Worm (Caenorhabditis elegans) whole organism, L3 larva: Measurements from ENCODE around the gene twk-7.

Experiments
- R02D3.7 ChIP-seq: fragments of 150-350 bp; optimal IDR thresholded peaks from 2 replicates; lab custom pipeline; 2014; ENCODE audit warnings: missing biosample characterization, missing genetic modification characterization
- ZK546.5 ChIP-seq: sonication (generic microtip); optimal IDR thresholded peaks from 2 replicates; lab custom pipeline; 2017; ENCODE audit warnings: missing biosample characterization, missing genetic modification characterization
- aly-2 ChIP-seq: fragments of 150-350 bp; optimal IDR thresholded peaks from 2 replicates; lab custom pipeline; 2014; ENCODE audit warnings: missing biosample characterization, missing genetic modification characterization
- ceh-16 ChIP-seq: sonication (generic microtip); optimal IDR thresholded peaks from 2 replicates; lab custom pipeline; 2017; ENCODE audit warnings: missing biosample characterization, missing genetic modification characterization
- ceh-28 ChIP-seq: fragments of 150-350 bp; optimal IDR thresholded peaks from 2 replicates; lab custom pipeline; 2014; ENCODE audit warnings: missing biosample characterization, missing genetic modification reagents, missing genetic modification characterization
- ceh-9 ChIP-seq: sonication (generic microtip); optimal IDR thresholded peaks from 2 replicates; lab custom pipeline; 2018; ENCODE audit warnings: missing biosample characterization, missing genetic modification characterization
- daf-12 ChIP-seq: fragments of 150-350 bp; optimal IDR thresholded peaks from 2 replicates; lab custom pipeline; 2014; ENCODE audit warnings: missing biosample characterization, missing genetic modification reagents, missing genetic modification characterization
- egl-27 ChIP-seq: sonication (generic microtip); optimal IDR thresholded peaks from 4 replicates; lab custom pipeline; 2017; ENCODE audit warnings: missing biosample characterization, missing genetic modification reagents, missing genetic modification characterization
- egl-5 ChIP-seq: fragments of 150-350 bp; optimal IDR thresholded peaks from 2 replicates; lab custom pipeline; 2017; ENCODE audit warnings: missing biosample characterization, missing genetic modification reagents, missing genetic modification characterization, inconsistent platforms
- elt-2 ChIP-seq: sonication (generic microtip); optimal IDR thresholded peaks from 2 replicates; lab custom pipeline; 2016; ENCODE audit warnings: missing genetic modification reagents, mild to moderate bottlenecking, missing genetic modification characterization, missing compliant biosample characterization
- elt-3 ChIP-seq, 3 experiments: fragments of 150-350 bp in 1 of 3; sonication (generic microtip) in 2 of 3; optimal IDR thresholded peaks; 2 replicates in 2 of 3; 4 replicates in 1 of 3; lab custom pipeline; 2014 to 2017; ENCODE audit warnings: missing biosample characterization in 3 of 3, missing genetic modification characterization in 3 of 3
- eor-1 ChIP-seq, 2 experiments: fragments of 150-350 bp; optimal IDR thresholded peaks; 2 replicates each; lab custom pipeline; 2014 to 2018; ENCODE audit warnings: missing biosample characterization in 2 of 2, missing genetic modification characterization in 2 of 2
- fkh-2 ChIP-seq: fragments of 150-350 bp; optimal IDR thresholded peaks from 2 replicates; lab custom pipeline; 2014; ENCODE audit warnings: missing biosample characterization, missing genetic modification reagents, missing genetic modification characterization
- fos-1 ChIP-seq: fragments of 150-350 bp; optimal IDR thresholded peaks from 2 replicates; lab custom pipeline; 2014; ENCODE audit warnings: missing biosample characterization, missing genetic modification characterization
- hmg-11 ChIP-seq: sonication (generic microtip); optimal IDR thresholded peaks from 2 replicates; lab custom pipeline; 2016; ENCODE audit warnings: missing genetic modification characterization, missing compliant biosample characterization
- jun-1 ChIP-seq: fragments of 150-350 bp; optimal IDR thresholded peaks from 2 replicates; lab custom pipeline; 2014; ENCODE audit warnings: missing biosample characterization, missing genetic modification reagents, missing genetic modification characterization
- lin-15B ChIP-seq: fragments of 150-350 bp; optimal IDR thresholded peaks from 2 replicates; lab custom pipeline; 2014; ENCODE audit warnings: missing biosample characterization, missing genetic modification characterization
- lin-39 ChIP-seq: fragments of 150-350 bp; optimal IDR thresholded peaks from 2 replicates; lab custom pipeline; 2018; ENCODE audit warnings: missing biosample characterization, missing genetic modification reagents, missing genetic modification characterization
- lsy-12 ChIP-seq: sonication (generic microtip); optimal IDR thresholded peaks from 2 replicates; lab custom pipeline; 2016; ENCODE audit warnings: mild to moderate bottlenecking, missing genetic modification characterization, missing compliant biosample characterization
- mml-1 ChIP-seq: fragments of 150-350 bp; sonication (generic microtip); optimal IDR thresholded peaks from 3 replicates; lab custom pipeline; 2014; ENCODE audit warnings: missing biosample characterization, missing genetic modification characterization
- nfya-1 ChIP-seq: sonication (generic microtip); optimal IDR thresholded peaks from 2 replicates; lab custom pipeline; 2017; ENCODE audit warnings: missing genetic modification characterization, mild to moderate bottlenecking, missing compliant biosample characterization, antibody characterized with exemption, moderate library complexity; ENCODE audit not compliant: insufficient read depth
- nhr-12 ChIP-seq: fragments of 150-350 bp; optimal IDR thresholded peaks from 2 replicates; lab custom pipeline; 2014; ENCODE audit warnings: missing biosample characterization, missing genetic modification characterization
- nhr-23 ChIP-seq: fragments of 150-350 bp; optimal IDR thresholded peaks from 2 replicates; lab custom pipeline; 2014; ENCODE audit warnings: missing biosample characterization, missing genetic modification reagents, missing genetic modification characterization
- nhr-237 ChIP-seq: fragments of 150-350 bp; optimal IDR thresholded peaks from 2 replicates; lab custom pipeline; 2014; ENCODE audit warnings: missing biosample characterization, missing genetic modification characterization
- nhr-25 ChIP-seq: sonication (generic microtip); optimal IDR thresholded peaks from 2 replicates; lab custom pipeline; 2017; ENCODE audit warnings: missing biosample characterization, missing genetic modification characterization
- nhr-28 ChIP-seq: fragments of 150-350 bp; optimal IDR thresholded peaks from 2 replicates; lab custom pipeline; 2014; ENCODE audit warnings: missing biosample characterization, missing genetic modification characterization
- nhr-43 ChIP-seq: sonication (generic microtip); optimal IDR thresholded peaks from 2 replicates; lab custom pipeline; 2016; ENCODE audit warnings: mild to moderate bottlenecking, missing genetic modification characterization, missing compliant biosample characterization; ENCODE audit not compliant: poor library complexity, severe bottlenecking
- nhr-67 ChIP-seq: fragments of 150-350 bp; optimal IDR thresholded peaks from 2 replicates; lab custom pipeline; 2014; ENCODE audit warnings: missing biosample characterization, missing genetic modification characterization
- nhr-76 ChIP-seq: fragments of 150-350 bp; sonication (generic microtip); optimal IDR thresholded peaks from 5 replicates; lab custom pipeline; 2014; ENCODE audit warnings: missing biosample characterization, missing genetic modification characterization
- nhr-77 ChIP-seq: fragments of 150-350 bp; optimal IDR thresholded peaks from 2 replicates; lab custom pipeline; 2014; ENCODE audit warnings: missing biosample characterization, missing genetic modification characterization
- pha-4 ChIP-seq: fragments of 150-350 bp; optimal IDR thresholded peaks from 2 replicates; lab custom pipeline; 2014; ENCODE audit warnings: missing biosample characterization, missing genetic modification reagents, missing genetic modification characterization
- pqm-1 ChIP-seq: fragments of 150-350 bp; optimal IDR thresholded peaks from 2 replicates; lab custom pipeline; 2017; ENCODE audit warnings: missing biosample characterization, missing genetic modification characterization, inconsistent platforms
- sea-2 ChIP-seq: fragments of 150-350 bp; sonication (generic microtip); optimal IDR thresholded peaks from 4 replicates; lab custom pipeline; 2014; ENCODE audit warnings: missing biosample characterization, missing genetic modification reagents, missing genetic modification characterization
- skn-1 ChIP-seq: fragments of 150-350 bp; optimal IDR thresholded peaks from 2 replicates; lab custom pipeline; 2014; ENCODE audit warnings: missing biosample characterization, missing genetic modification characterization
- snpc-4 ChIP-seq: fragments of 150-350 bp; optimal IDR thresholded peaks from 2 replicates; lab custom pipeline; 2014; ENCODE audit warnings: missing biosample characterization, missing genetic modification characterization
- tbx-2 ChIP-seq: sonication (generic microtip); optimal IDR thresholded peaks from 2 replicates; lab custom pipeline; 2016; ENCODE audit warnings: mild to moderate bottlenecking, missing genetic modification characterization, missing compliant biosample characterization
- unc-39 ChIP-seq: sonication (generic microtip); optimal IDR thresholded peaks from 4 replicates; lab custom pipeline; 2017; ENCODE audit warnings: missing biosample characterization, missing genetic modification characterization
- ztf-11 ChIP-seq: fragments of 150-350 bp; optimal IDR thresholded peaks from 2 replicates; lab custom pipeline; 2014; ENCODE audit warnings: missing biosample characterization, missing genetic modification characterization

twk-7 gene

DNA sequence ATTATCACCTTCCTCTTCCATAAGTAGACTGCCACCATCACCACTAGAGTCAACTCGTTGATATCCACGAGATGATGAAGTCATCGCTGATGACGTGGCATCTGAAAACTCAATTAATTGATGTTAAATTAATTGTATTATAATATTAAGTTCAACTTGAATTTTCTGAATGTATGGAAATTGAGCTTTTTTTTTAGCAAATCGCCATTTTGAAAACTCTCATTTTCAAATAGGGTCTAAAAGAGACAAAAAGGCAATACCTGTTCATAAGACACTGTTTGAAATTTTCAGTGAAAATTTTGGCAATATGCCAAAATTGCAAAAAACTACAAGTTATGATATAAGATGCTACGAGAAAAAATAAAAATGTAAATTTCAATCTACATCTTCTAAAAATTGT lies at the start of gene twk-7:
Gene twk-7, minus strand, starts transcription at position 101 of the 400 bp plus-strand sequence.
- TF ChIP-seq pqm-1 (tag; lab: Kevin White, UChicago) (no peak), nhr-67 (tag; lab: Kevin White, UChicago) (no peak), hmg-11 (tag; lab: Kevin White, UChicago) (no peak), nhr-77 (tag; lab: Kevin White, UChicago) (no peak), elt-3 (tag; optimal IDR thresholded peaks at IDR 0.05; lab: Kevin White, UChicago) (no peak), nhr-12 (tag; lab: Kevin White, UChicago) (no peak), aly-2 (tag; lab: Kevin White, UChicago) (no peak), ztf-11 (tag; lab: Kevin White, UChicago) (no peak)

DNA sequence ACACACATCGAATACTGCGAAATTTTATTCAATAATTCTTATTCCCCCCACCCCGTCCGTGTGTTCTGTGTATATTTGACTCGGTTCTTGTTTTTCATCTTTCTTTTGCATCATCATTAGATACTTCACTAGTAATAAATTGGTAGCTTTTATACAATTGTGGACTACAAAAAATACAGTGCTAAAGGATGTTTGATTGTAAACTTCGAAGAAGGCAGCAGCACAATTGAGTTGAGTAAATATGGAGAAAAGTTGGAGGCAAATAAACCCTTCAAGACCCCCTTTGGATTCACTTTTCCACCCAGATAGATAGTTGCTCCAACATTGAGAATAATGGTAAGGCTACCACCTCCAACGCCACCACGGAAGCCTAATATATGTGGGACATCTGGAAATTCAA lies 49.8 kb upstream of the twk-7 start, which contains the start of gene B0303.7:
Gene B0303.7, plus strand, starts transcription at position 301 of the 400 bp plus-strand sequence.
- peak; percentile 3 for TF ChIP-seq pha-4
- no peak for TF ChIP-seq mml-1 (tag; lab: Kevin White, UChicago)
- no peak for TF ChIP-seq nhr-76 (tag; lab: Kevin White, UChicago)
- no peak for TF ChIP-seq nhr-25
- TF ChIP-seq pqm-1 (tag; lab: Kevin White, UChicago) = no peak
- TF ChIP-seq skn-1 (tag; lab: Kevin White, UChicago) = no peak
- no peak for TF ChIP-seq eor-1 (tag; optimal IDR thresholded peaks at IDR 0.05; lab: Kevin White, UChicago)
- no peak for TF ChIP-seq tbx-2 (tag; lab: Kevin White, UChicago)
- TF ChIP-seq, all 47 proteins: peak for 1

DNA sequence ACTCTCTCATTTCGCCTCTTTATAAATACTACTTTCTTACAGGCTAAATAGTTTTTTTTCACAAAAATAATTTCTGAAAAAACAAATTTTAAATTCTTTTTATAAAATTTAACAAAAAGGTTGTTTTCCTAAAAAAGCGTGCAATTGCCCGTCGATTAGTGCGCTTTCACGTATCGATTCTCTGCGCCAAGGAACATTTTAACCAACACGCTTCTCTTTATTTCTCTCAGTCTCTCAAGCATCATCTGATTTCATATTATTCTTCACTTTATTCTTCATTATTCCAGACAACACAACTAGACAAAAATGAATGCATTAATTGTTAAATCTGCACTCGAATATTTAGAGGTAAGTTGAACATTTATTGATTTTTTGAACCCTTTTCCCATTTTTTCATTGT lies 46.1 kb upstream of the twk-7 start, which contains the start of gene B0303.4:
Gene B0303.4, plus strand, starts transcription at position 196 of the 400 bp plus-strand sequence.
- TF ChIP-seq ceh-9 (no peak), hmg-11 (tag; lab: Kevin White, UChicago) (peak; percentile 55), pqm-1 (tag; lab: Kevin White, UChicago) (peak; percentile 18), elt-2 (tag; lab: Kevin White, UChicago) (peak; percentile 30), ceh-28 (peak; percentile 54), eor-1 (tag; optimal IDR thresholded peaks at IDR 0.05; lab: Kevin White, UChicago) (no peak), egl-5 (tag; lab: Kevin White, UChicago) (peak; percentile 49), skn-1 (tag; lab: Kevin White, UChicago) (peak; percentile 74), snpc-4 (tag; lab: Kevin White, UChicago) (peak; percentile 66), lin-39 (peak; percentile 40), pha-4 (peak; percentile 88), R02D3.7 (no peak), nhr-23 (tag; lab: Kevin White, UChicago) (peak; percentile 34), lin-15B (tag; lab: Kevin White, UChicago) (peak; percentile 67), nfya-1 (tag; lab: Kevin White, UChicago) (peak; percentile 77), daf-12 (tag; lab: Kevin White, UChicago) (no peak), nhr-25 (peak; percentile 10)

DNA sequence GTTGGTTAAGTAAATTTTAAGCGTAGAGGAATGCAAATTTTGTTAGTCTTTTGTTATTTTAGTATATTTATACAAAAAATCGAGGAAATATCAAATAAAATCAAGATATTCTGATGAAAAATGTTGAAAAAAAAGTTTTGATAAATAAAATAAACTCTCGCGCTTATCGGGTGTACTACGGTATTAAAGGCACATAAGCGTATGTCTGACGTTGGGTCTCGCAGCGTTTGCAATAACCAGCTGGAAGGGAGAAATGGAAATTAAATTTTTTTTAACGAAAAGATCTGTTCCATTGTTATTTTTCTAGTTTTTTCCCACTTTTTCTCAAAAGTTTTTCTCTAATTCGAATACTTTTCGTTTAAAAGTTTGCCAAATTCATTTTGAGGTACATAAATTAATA lies 45.6 kb upstream of the twk-7 start:
- no peak for TF ChIP-seq ceh-28
- no peak for TF ChIP-seq aly-2 (tag; lab: Kevin White, UChicago)
- TF ChIP-seq nhr-23 (tag; lab: Kevin White, UChicago) = no peak
- TF ChIP-seq nhr-43 (tag; lab: Kevin White, UChicago) = no peak
- no peak for TF ChIP-seq fkh-2 (tag; lab: Kevin White, UChicago)
- TF ChIP-seq daf-12 (tag; lab: Kevin White, UChicago) = no peak
- TF ChIP-seq unc-39 (tag; lab: Kevin White, UChicago) = no peak
- no peak for TF ChIP-seq egl-5 (tag; lab: Kevin White, UChicago)
- no peak for TF ChIP-seq sea-2
- no peak for TF ChIP-seq nhr-77 (tag; lab: Kevin White, UChicago)
- no peak for TF ChIP-seq pha-4
- TF ChIP-seq elt-2 (tag; lab: Kevin White, UChicago) = no peak
- no peak for TF ChIP-seq lin-15B (tag; lab: Kevin White, UChicago)

- TF ChIP-seq fkh-2 (tag; lab: Kevin White, UChicago) = no peak
- TF ChIP-seq lsy-12 (tag; lab: Kevin White, UChicago) = no peak
- peak in 1 of 2 experiments; percentile 33 for TF ChIP-seq eor-1 (tag; optimal IDR thresholded peaks at IDR 0.05; lab: Kevin White, UChicago)
- TF ChIP-seq ztf-11 (tag; lab: Kevin White, UChicago) = no peak
- TF ChIP-seq nhr-76 (tag; lab: Kevin White, UChicago) = no peak
- no peak for TF ChIP-seq nhr-237 (tag; lab: Kevin White, UChicago)
- TF ChIP-seq fos-1 (tag; lab: Kevin White, UChicago) = no peak
- no peak for TF ChIP-seq nhr-77 (tag; lab: Kevin White, UChicago)
- no peak for TF ChIP-seq ZK546.5 (tag; lab: Kevin White, UChicago)
- TF ChIP-seq R02D3.7 = no peak
- TF ChIP-seq nhr-25 = peak; percentile 28
- peak; percentile 52 for TF ChIP-seq pqm-1 (tag; lab: Kevin White, UChicago)
- TF ChIP-seq daf-12 (tag; lab: Kevin White, UChicago) = no peak
- no peak for TF ChIP-seq nhr-28
- TF ChIP-seq lin-15B (tag; lab: Kevin White, UChicago) = no peak
- peak; percentile 39 for TF ChIP-seq nhr-23 (tag; lab: Kevin White, UChicago)
- no peak for TF ChIP-seq ceh-16 (tag; lab: Kevin White, UChicago)
- TF ChIP-seq jun-1 = no peak
- TF ChIP-seq egl-27 (tag; lab: Kevin White, UChicago) = no peak
- no peak for TF ChIP-seq sea-2
- TF ChIP-seq pha-4 = no peak
- TF ChIP-seq unc-39 (tag; lab: Kevin White, UChicago) = no peak
- peak; percentile 75 for TF ChIP-seq elt-2 (tag; lab: Kevin White, UChicago)
- TF ChIP-seq elt-3 (tag; optimal IDR thresholded peaks at IDR 0.05; lab: Kevin White, UChicago) = no peak
- no peak for TF ChIP-seq lin-39
- TF ChIP-seq snpc-4 (tag; lab: Kevin White, UChicago) = no peak
- TF ChIP-seq hmg-11 (tag; lab: Kevin White, UChicago) = no peak
- TF ChIP-seq aly-2 (tag; lab: Kevin White, UChicago) = no peak
- peak; percentile 55 for TF ChIP-seq nhr-43 (tag; lab: Kevin White, UChicago)
- TF ChIP-seq nfya-1 (tag; lab: Kevin White, UChicago) = peak; percentile 28
Measured at ce11 chrIII:8688438-8688946, 45.0 kb upstream of the twk-7 start, which contains the start of gene hadb-1. Gene hadb-1, minus strand, starts transcription at chrIII:8688488.
